Worm (Caenorhabditis elegans): Measurements from ENCODE around the gene K09E9.7.

DNA sequence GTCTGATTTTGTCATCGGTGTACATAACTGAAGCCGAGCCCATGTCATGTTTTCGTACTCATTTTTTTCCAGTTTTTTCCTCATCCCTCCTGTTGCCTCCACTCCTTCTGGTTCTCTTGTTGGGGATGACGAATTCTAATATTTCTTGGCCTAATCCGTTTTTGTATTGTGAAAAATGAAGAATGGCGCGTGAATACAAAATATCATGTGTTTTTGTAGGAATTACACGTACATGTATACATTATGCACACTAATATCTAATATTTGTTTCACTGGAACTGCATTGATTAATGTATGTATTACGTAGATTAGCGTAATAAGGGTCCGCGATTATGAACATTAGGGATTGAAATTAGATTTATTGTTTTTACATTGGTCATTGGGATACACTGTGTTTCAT, 14.9 kb downstream of the K09E9.7 start:
- TF ChIP-seq ztf-11 (tag; optimal IDR thresholded peaks at IDR 0.05), result no peak
- TF ChIP-seq F49E8.2 (tag; optimal IDR thresholded peaks at IDR 0.05; ENCODE audit: borderline replicate concordance), result no peak
- TF ChIP-seq arid-1 (GFP tag; conservative IDR thresholded peaks at IDR 0.05), result no peak
- no peak for TF ChIP-seq mxl-2 (GFP tag; conservative IDR thresholded peaks at IDR 0.05)
- TF ChIP-seq nhr-237 (tag; optimal IDR thresholded peaks at IDR 0.05), result no peak
- no peak for TF ChIP-seq F10B5.3 (tag; optimal IDR thresholded peaks at IDR 0.05)
- no peak for TF ChIP-seq aly-2 (tag; optimal IDR thresholded peaks at IDR 0.05)
- no peak for TF ChIP-seq lin-13 (GFP tag; optimal IDR thresholded peaks at IDR 0.05)
- TF ChIP-seq nhr-76 (tag; optimal IDR thresholded peaks at IDR 0.05), result no peak
- TF ChIP-seq nhr-102 (tag; optimal IDR thresholded peaks at IDR 0.05), result no peak
- no peak for TF ChIP-seq php-3 (GFP tag; IDR thresholded peaks at IDR 0.05)
- TF ChIP-seq nhr-111 (GFP tag; optimal IDR thresholded peaks at IDR 0.05), result no peak
- TF ChIP-seq saeg-2 (GFP tag; IDR thresholded peaks at IDR 0.05), result no peak
- no peak for TF ChIP-seq vab-7 (GFP tag; IDR thresholded peaks at IDR 0.05)

Measured in whole organism, L4 larva.